Fruit fly (Drosophila melanogaster) S2 (cell line): Measurements from ENCODE around the gene Gabat.

Experiments used
- CG8478 ChIP-seq: fragments of >200 bp; optimal IDR thresholded peaks from 2 replicates; lab custom pipeline; 2018
- CTCF ChIP-seq, 2 experiments: fragments of >200 bp; optimal IDR thresholded peaks; 2 replicates each; lab custom pipeline; 2018

- TF ChIP-seq CTCF (optimal IDR thresholded peaks at IDR 0.05; lab: Kevin White, UChicago) (no peak), CG8478 (lab: Kevin White, UChicago) (no peak)
Measured at dm6 chr3L:19979592-19979991, 20.9 kb downstream of the Gabat start, which contains the start of gene CG14182.
